Worm (Caenorhabditis elegans) whole organism, midembryonic: ENCODE data around the gene ser-1.

ENCODE experiments used
- flt-1 ChIP-seq: fragments of 200-800 bp; sonication (Bioruptor generic); IDR thresholded peaks from 2 replicates; pipeline ENCODE4 v1.3.6; 2022; ENCODE audit warnings: missing genetic modification characterization, missing compliant biosample characterization
- klf-2 ChIP-seq: fragments of 200-800 bp; sonication (Bioruptor generic); conservative IDR thresholded peaks from 2 replicates; pipeline ENCODE4 v1.3.6; 2022; ENCODE audit warnings: missing genetic modification reagents, missing genetic modification characterization, missing compliant biosample characterization
- med-1 ChIP-seq: sonication (generic microtip); optimal IDR thresholded peaks from 2 replicates; lab custom pipeline; 2017; ENCODE audit warnings: missing genetic modification characterization, mild to moderate bottlenecking, missing compliant biosample characterization, antibody characterized with exemption, missing genetic modification reagents; ENCODE audit not compliant: insufficient read depth
- tab-1 ChIP-seq: fragments of 200-800 bp; sonication (Bioruptor generic); IDR thresholded peaks from 2 replicates; pipeline ENCODE4 v1.3.6; 2022; ENCODE audit warnings: missing genetic modification characterization, missing compliant biosample characterization
- ztf-29 ChIP-seq: fragments of 200-800 bp; sonication (Bioruptor generic); IDR thresholded peaks from 2 replicates; pipeline ENCODE4 v1.3.6; 2022; ENCODE audit warnings: missing genetic modification reagents, missing genetic modification characterization, missing compliant biosample characterization

DNA sequence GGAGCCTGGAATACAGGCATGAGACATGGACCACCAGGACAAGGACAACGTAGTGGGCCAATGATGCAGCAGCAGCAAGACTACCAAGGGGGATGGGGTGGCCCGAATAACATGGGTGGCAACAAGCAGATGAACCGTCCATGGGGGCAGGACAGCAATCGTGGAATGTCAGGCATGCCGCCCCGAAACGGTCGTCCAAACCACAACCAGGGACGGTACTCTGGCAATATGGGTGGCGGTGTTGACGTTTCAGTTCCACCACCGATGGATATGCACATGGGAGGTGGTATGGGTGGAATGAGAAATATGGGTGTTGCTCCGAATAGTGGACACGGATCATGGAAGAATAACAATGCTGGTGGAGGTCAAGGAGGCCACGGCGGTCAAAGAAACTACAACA is 34.5 kb downstream of the ser-1 start:
- TF ChIP-seq flt-1 (GFP tag; lab: Robert Waterston, UW) (no peak), klf-2 (GFP tag; lab: Robert Waterston, UW) (no peak), ztf-29 (GFP tag; lab: Robert Waterston, UW) (no peak), med-1 (GFP tag; lab: Kevin White, UChicago) (no peak), tab-1 (GFP tag; lab: Robert Waterston, UW) (no peak)
